Fruit fly (Drosophila melanogaster) whole organism, prepupa: ENCODE results near the gene CG17717.

Source experiments
- CG10631 ChIP-seq: fragments of 200-800 bp; sonication (Bioruptor generic); optimal IDR thresholded peaks from 2 replicates; lab custom pipeline; 2016; ENCODE audit warnings: missing biosample characterization, missing genetic modification characterization
- CG10669 ChIP-seq: fragments of 200-800 bp; sonication (Bioruptor generic); optimal IDR thresholded peaks from 3 replicates; lab custom pipeline; 2018; ENCODE audit warnings: missing biosample characterization, mild to moderate bottlenecking, missing genetic modification characterization, moderate library complexity
- CG11294 ChIP-seq: fragments of 200-800 bp; sonication (Bioruptor generic); IDR thresholded peaks from 2 replicates; pipeline ENCODE4 v1.3.6; 2022; ENCODE audit warnings: missing biosample characterization, missing genetic modification characterization
- CG11762 ChIP-seq: fragments of 200-800 bp; sonication (Bioruptor generic); optimal IDR thresholded peaks from 3 replicates; lab custom pipeline; 2016; ENCODE audit warnings: missing biosample characterization, missing genetic modification characterization; ENCODE audit not compliant: insufficient read depth
- CG11902 ChIP-seq: fragments of 200-800 bp; sonication (Bioruptor generic); optimal IDR thresholded peaks from 3 replicates; lab custom pipeline; 2016; ENCODE audit warnings: missing biosample characterization, missing genetic modification characterization
- CG15336 ChIP-seq: fragments of 200-800 bp; sonication (Bioruptor generic); IDR thresholded peaks from 2 replicates; pipeline ENCODE4 v1.3.6; 2022; ENCODE audit warnings: missing biosample characterization, missing genetic modification characterization
- CG1621 ChIP-seq: fragments of 200-800 bp; sonication (Bioruptor generic); optimal IDR thresholded peaks from 3 replicates; lab custom pipeline; 2018; ENCODE audit warnings: missing biosample characterization, mild to moderate bottlenecking, missing genetic modification characterization
- CG16779 ChIP-seq: fragments of 200-800 bp; sonication (Bioruptor generic); optimal IDR thresholded peaks from 3 replicates; lab custom pipeline; 2017; ENCODE audit warnings: missing biosample characterization, mild to moderate bottlenecking, missing genetic modification characterization
- CG3032 ChIP-seq: fragments of 200-800 bp; optimal IDR thresholded peaks from 2 replicates; lab custom pipeline; 2019; ENCODE audit warnings: missing biosample characterization, mild to moderate bottlenecking, missing genetic modification characterization, moderate library complexity
- CG32006 ChIP-seq: fragments of 200-800 bp; sonication (Bioruptor generic); optimal IDR thresholded peaks from 3 replicates; lab custom pipeline; 2017; ENCODE audit warnings: missing biosample characterization, mild to moderate bottlenecking, missing genetic modification characterization
- CG34406 ChIP-seq: fragments of 200-800 bp; sonication (Bioruptor generic); optimal IDR thresholded peaks from 3 replicates; lab custom pipeline; 2016; ENCODE audit warnings: missing biosample characterization, missing genetic modification characterization
- CG3919 ChIP-seq: fragments of 200-800 bp; sonication (Bioruptor generic); optimal IDR thresholded peaks from 3 replicates; lab custom pipeline; 2016; ENCODE audit warnings: missing biosample characterization, missing genetic modification characterization
- CG6163 ChIP-seq: fragments of 200-800 bp; sonication (Bioruptor generic); IDR thresholded peaks from 3 replicates; pipeline ENCODE4 v1.3.6; 2022; ENCODE audit warnings: missing biosample characterization, missing genetic modification characterization
- CG6276 ChIP-seq: fragments of 200-800 bp; sonication (Bioruptor generic); optimal IDR thresholded peaks from 2 replicates; lab custom pipeline; 2017; ENCODE audit warnings: missing biosample characterization, mild to moderate bottlenecking, missing genetic modification characterization
- CG6792 ChIP-seq: fragments of 200-800 bp; sonication (Bioruptor generic); optimal IDR thresholded peaks from 3 replicates; lab custom pipeline; 2016; ENCODE audit warnings: missing biosample characterization, missing genetic modification characterization
- CG6808 ChIP-seq: fragments of 200-800 bp; sonication (Bioruptor generic); optimal IDR thresholded peaks from 3 replicates; lab custom pipeline; 2017; ENCODE audit warnings: missing biosample characterization, missing genetic modification characterization, mild to moderate bottlenecking, moderate library complexity, missing genetic modification reagents
- CG6854 ChIP-seq: fragments of 200-800 bp; sonication (Bioruptor generic); optimal IDR thresholded peaks from 2 replicates; lab custom pipeline; 2017; ENCODE audit warnings: missing biosample characterization, mild to moderate bottlenecking, missing genetic modification characterization
- CG7368 ChIP-seq: fragments of 200-800 bp; sonication (Bioruptor generic); optimal IDR thresholded peaks from 3 replicates; lab custom pipeline; 2016; ENCODE audit warnings: missing biosample characterization, missing genetic modification characterization
- CG8119 ChIP-seq: fragments of 200-800 bp; sonication (Bioruptor generic); IDR thresholded peaks from 3 replicates; pipeline ENCODE4 v1.3.6; 2022; ENCODE audit warnings: missing biosample characterization, missing genetic modification characterization
- CG8632 ChIP-seq: fragments of 200-800 bp; sonication (Bioruptor generic); optimal IDR thresholded peaks from 3 replicates; lab custom pipeline; 2016; ENCODE audit warnings: missing biosample characterization, missing genetic modification characterization
- CG9139 ChIP-seq: fragments of 200-800 bp; sonication (Bioruptor generic); optimal IDR thresholded peaks from 3 replicates; lab custom pipeline; 2017; ENCODE audit warnings: missing biosample characterization, mild to moderate bottlenecking, missing genetic modification characterization
- Eip75B ChIP-seq: fragments of 200-800 bp; sonication (Bioruptor generic); optimal IDR thresholded peaks from 3 replicates; lab custom pipeline; 2016; ENCODE audit warnings: missing biosample characterization, missing genetic modification characterization
- Eip78C ChIP-seq: fragments of 200-800 bp; sonication (Bioruptor generic); peaks from one replicate; lab custom pipeline; 2016; ENCODE audit warnings: missing biosample characterization, missing genetic modification characterization
- Eip93F ChIP-seq: fragments of 200-800 bp; sonication (Bioruptor generic); optimal IDR thresholded peaks from 2 replicates; lab custom pipeline; 2016; ENCODE audit warnings: missing biosample characterization, mild to moderate bottlenecking, missing genetic modification characterization
- Ets21C ChIP-seq: fragments of 200-800 bp; sonication (Bioruptor generic); optimal IDR thresholded peaks from 3 replicates; lab custom pipeline; 2016; ENCODE audit warnings: missing biosample characterization, missing genetic modification characterization
- Gug ChIP-seq: fragments of 200-800 bp; sonication (Bioruptor generic); IDR thresholded peaks from 2 replicates; pipeline ENCODE4 v1.3.6; 2022; ENCODE audit warnings: missing biosample characterization, missing genetic modification characterization
- Hr38 ChIP-seq: sonication (Bioruptor generic); optimal IDR thresholded peaks from 2 replicates; lab custom pipeline; 2016; ENCODE audit warnings: missing biosample characterization, missing genetic modification characterization
- Hr39 ChIP-seq: fragments of 200-800 bp; sonication (Bioruptor generic); optimal IDR thresholded peaks from 2 replicates; lab custom pipeline; 2016; ENCODE audit warnings: missing biosample characterization, missing genetic modification characterization
- Hr4 ChIP-seq: fragments of 200-800 bp; sonication (Bioruptor generic); optimal IDR thresholded peaks from 3 replicates; lab custom pipeline; 2016; ENCODE audit warnings: missing biosample characterization, missing genetic modification characterization
- Lpt ChIP-seq: fragments of 200-800 bp; sonication (Bioruptor generic); optimal IDR thresholded peaks from 3 replicates; lab custom pipeline; 2016; ENCODE audit warnings: missing biosample characterization, missing genetic modification characterization
- Met ChIP-seq: fragments of 200-800 bp; sonication (Bioruptor generic); optimal IDR thresholded peaks from 3 replicates; lab custom pipeline; 2016; ENCODE audit warnings: missing biosample characterization, missing genetic modification characterization
- OdsH ChIP-seq: fragments of 200-800 bp; sonication (Bioruptor generic); optimal IDR thresholded peaks from 3 replicates; lab custom pipeline; 2016; ENCODE audit warnings: missing biosample characterization, missing genetic modification characterization
- Smox ChIP-seq: fragments of 200-800 bp; sonication (Bioruptor generic); optimal IDR thresholded peaks from 3 replicates; lab custom pipeline; 2016; ENCODE audit warnings: missing biosample characterization, missing genetic modification characterization
- Sox102F ChIP-seq: fragments of 200-800 bp; sonication (Bioruptor generic); optimal IDR thresholded peaks from 2 replicates; lab custom pipeline; 2016; ENCODE audit warnings: missing biosample characterization, mild to moderate bottlenecking, missing genetic modification characterization
- Sox14 ChIP-seq: fragments of 200-800 bp; sonication (Bioruptor generic); optimal IDR thresholded peaks from 3 replicates; lab custom pipeline; 2016; ENCODE audit warnings: missing biosample characterization, missing genetic modification characterization
- Sox15 ChIP-seq: fragments of 200-800 bp; sonication (Bioruptor generic); optimal IDR thresholded peaks from 3 replicates; lab custom pipeline; 2016; ENCODE audit warnings: missing biosample characterization, missing genetic modification characterization
- acj6 ChIP-seq: fragments of 200-800 bp; sonication (Bioruptor generic); optimal IDR thresholded peaks from 3 replicates; lab custom pipeline; 2016; ENCODE audit warnings: missing biosample characterization, missing genetic modification characterization
- cyc ChIP-seq: fragments of 200-800 bp; sonication (Bioruptor generic); optimal IDR thresholded peaks from 3 replicates; lab custom pipeline; 2016; ENCODE audit warnings: missing biosample characterization, missing genetic modification characterization
- dac ChIP-seq: fragments of 200-800 bp; sonication (Bioruptor generic); optimal IDR thresholded peaks from 2 replicates; lab custom pipeline; 2017; ENCODE audit warnings: missing biosample characterization, mild to moderate bottlenecking, missing genetic modification characterization
- dsx ChIP-seq: fragments of 200-800 bp; optimal IDR thresholded peaks from 3 replicates; lab custom pipeline; 2019; ENCODE audit warnings: missing biosample characterization, mild to moderate bottlenecking, missing genetic modification characterization, moderate library complexity; ENCODE audit not compliant: poor library complexity, severe bottlenecking
- eg ChIP-seq: fragments of 200-800 bp; sonication (Bioruptor generic); IDR thresholded peaks from 3 replicates; pipeline ENCODE4 v1.3.6; 2022; ENCODE audit warnings: missing biosample characterization, missing genetic modification characterization
- esn ChIP-seq: fragments of 200-800 bp; sonication (Bioruptor generic); optimal IDR thresholded peaks from 2 replicates; lab custom pipeline; 2016; ENCODE audit warnings: missing biosample characterization, mild to moderate bottlenecking, missing genetic modification characterization, moderate library complexity
- fd59A ChIP-seq: fragments of 200-800 bp; sonication (Bioruptor generic); optimal IDR thresholded peaks from 2 replicates; lab custom pipeline; 2017; ENCODE audit warnings: missing biosample characterization, mild to moderate bottlenecking, missing genetic modification characterization, missing genetic modification reagents
- fd85E ChIP-seq: fragments of 200-800 bp; sonication (Bioruptor generic); optimal IDR thresholded peaks from 3 replicates; lab custom pipeline; 2016; ENCODE audit warnings: missing biosample characterization, missing genetic modification characterization
- fkh ChIP-seq: fragments of 200-800 bp; sonication (Bioruptor generic); optimal IDR thresholded peaks from 3 replicates; lab custom pipeline; 2017; ENCODE audit warnings: missing biosample characterization, mild to moderate bottlenecking, missing genetic modification characterization, moderate library complexity
- lz ChIP-seq: fragments of 200-800 bp; sonication (Bioruptor generic); optimal IDR thresholded peaks from 3 replicates; lab custom pipeline; 2016; ENCODE audit warnings: missing biosample characterization, missing genetic modification characterization
- net ChIP-seq: fragments of 200-800 bp; sonication (Bioruptor generic); optimal IDR thresholded peaks from 3 replicates; lab custom pipeline; 2016; ENCODE audit warnings: missing biosample characterization, missing genetic modification characterization
- pdm3 ChIP-seq: fragments of 200-800 bp; sonication (Bioruptor generic); optimal IDR thresholded peaks from 3 replicates; lab custom pipeline; 2016; ENCODE audit warnings: missing biosample characterization, missing genetic modification characterization
- salr ChIP-seq, 2 experiments: fragments of 200-800 bp; sonication (Bioruptor generic); optimal IDR thresholded peaks; 3 replicates each; lab custom pipeline; 2016 to 2018; ENCODE audit warnings: missing biosample characterization in 2 of 2, missing genetic modification characterization in 2 of 2, mild to moderate bottlenecking in 1 of 2
- spab ChIP-seq: fragments of 200-800 bp; sonication (Bioruptor generic); optimal IDR thresholded peaks from 2 replicates; lab custom pipeline; 2017; ENCODE audit warnings: missing biosample characterization, mild to moderate bottlenecking, missing genetic modification characterization, missing genetic modification reagents
- ss ChIP-seq, 2 experiments: fragments of 200-800 bp; sonication (Bioruptor generic); optimal IDR thresholded peaks; 2 replicates in 1 of 2; 3 replicates in 1 of 2; lab custom pipeline; 2017 to 2018; ENCODE audit warnings: mild to moderate bottlenecking in 2 of 2, missing biosample characterization in 2 of 2, missing genetic modification characterization in 2 of 2, moderate library complexity in 1 of 2
- svp ChIP-seq: fragments of 200-800 bp; sonication (Bioruptor generic); peaks from one replicate; lab custom pipeline; 2016; ENCODE audit warnings: missing biosample characterization, missing genetic modification characterization
- topi ChIP-seq: fragments of 200-800 bp; sonication (Bioruptor generic); optimal IDR thresholded peaks from 3 replicates; lab custom pipeline; 2016; ENCODE audit warnings: missing biosample characterization, missing genetic modification characterization

Gene CG17717

DNA sequence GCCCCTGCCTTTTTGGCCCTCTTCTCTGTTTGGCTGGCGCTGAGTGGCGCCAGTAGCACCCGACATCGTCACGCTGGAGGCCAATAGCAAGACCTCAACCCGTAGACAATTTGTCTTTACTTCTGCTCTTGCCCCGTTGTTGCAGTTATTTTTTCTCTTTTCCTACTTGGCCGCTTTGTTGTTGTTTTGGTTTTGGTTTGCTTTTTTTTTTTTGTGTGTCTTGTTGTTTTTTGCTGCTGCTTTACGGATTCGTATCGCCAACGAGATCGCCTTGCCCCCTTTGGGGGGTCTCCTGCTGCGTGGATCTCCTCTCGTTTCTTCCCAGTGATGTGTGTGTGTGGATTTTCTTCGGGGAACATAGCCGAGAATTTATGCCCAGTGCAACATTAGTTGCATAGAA is 42.8 kb downstream of the CG17717 start:
- TF ChIP-seq pdm3 (GFP tag; lab: Kevin White, UChicago) (peak; percentile 8), Sox15 (GFP tag; lab: Kevin White, UChicago) (no peak), Hr39 (GFP tag; lab: Kevin White, UChicago) (no peak), Eip75B (GFP tag; lab: Kevin White, UChicago) (peak; percentile 22), CG3032 (tag; lab: Kevin White, UChicago) (peak; percentile 14), spab (GFP tag; lab: Kevin White, UChicago) (peak; percentile 5), Ets21C (no peak), Hr38 (no peak), CG6792 (GFP tag; lab: Kevin White, UChicago) (no peak), CG6163 (peak; percentile 84), CG7368 (GFP tag; lab: Kevin White, UChicago) (no peak), CG9139 (peak; percentile 57), ss (GFP tag; optimal IDR thresholded peaks at IDR 0.05; lab: Kevin White, UChicago) (peak; percentile 68 to 71), Lpt (GFP tag; lab: Kevin White, UChicago) (peak; percentile 73), Gug (GFP tag; lab: Robert Waterston, UW) (peak; percentile 35), Sox14 (GFP tag; lab: Kevin White, UChicago) (peak; percentile 6), CG11762 (GFP tag; lab: Kevin White, UChicago) (no peak), esn (GFP tag; lab: Kevin White, UChicago) (no peak), dac (GFP tag; lab: Kevin White, UChicago) (peak; percentile 2), CG32006 (GFP tag; lab: Kevin White, UChicago) (peak; percentile 46), svp (GFP tag; lab: Kevin White, UChicago) (no peak), CG16779 (tag; lab: Kevin White, UChicago) (peak; percentile 55), Eip93F (GFP tag; lab: Kevin White, UChicago) (no peak), net (GFP tag; lab: Kevin White, UChicago) (peak; percentile 45), CG10669 (GFP tag; lab: Kevin White, UChicago) (peak; percentile 10), fkh (GFP tag; lab: Kevin White, UChicago) (no peak), CG1621 (tag; lab: Kevin White, UChicago) (peak; percentile 27), CG11294 (GFP tag; lab: Robert Waterston, UW) (no peak), CG34406 (GFP tag; lab: Kevin White, UChicago) (no peak), Sox102F (no peak), acj6 (GFP tag; lab: Kevin White, UChicago) (peak; percentile 0), dsx (peak; percentile 55), CG11902 (GFP tag; lab: Kevin White, UChicago) (no peak), CG15336 (GFP tag; lab: Robert Waterston, UW) (peak; percentile 75), fd85E (GFP tag; lab: Kevin White, UChicago) (no peak), CG6854 (GFP tag; lab: Kevin White, UChicago) (no peak), Hr4 (GFP tag; lab: Kevin White, UChicago) (no peak), OdsH (GFP tag; lab: Kevin White, UChicago) (no peak), lz (GFP tag; lab: Kevin White, UChicago) (no peak), eg (GFP tag; lab: Robert Waterston, UW) (peak; percentile 85), Eip78C (GFP tag; lab: Kevin White, UChicago) (peak; percentile 47), cyc (GFP tag; lab: Kevin White, UChicago) (no peak), Met (no peak), salr (GFP tag; optimal IDR thresholded peaks at IDR 0.05; lab: Kevin White, UChicago) (peak in 1 of 2 experiments; percentile 64), CG8119 (peak; percentile 91), CG8632 (GFP tag; lab: Kevin White, UChicago) (no peak), CG6808 (GFP tag; lab: Kevin White, UChicago) (peak; percentile 54), Smox (no peak), CG10631 (GFP tag; lab: Kevin White, UChicago) (no peak), CG3919 (GFP tag; lab: Kevin White, UChicago) (peak; percentile 1), CG6276 (GFP tag; lab: Kevin White, UChicago) (peak; percentile 70), topi (GFP tag; lab: Kevin White, UChicago) (no peak), fd59A (no peak)
